Fruit fly (Drosophila melanogaster) whole organism, prepupa: ENCODE measurements around the gene CG5568.

Experiments used
- CG11294 ChIP-seq: fragments of 200-800 bp; sonication (Bioruptor generic); IDR thresholded peaks from 2 replicates; pipeline ENCODE4 v1.3.6; 2022; ENCODE audit warnings: missing biosample characterization, missing genetic modification characterization
- Sox102F ChIP-seq: fragments of 200-800 bp; sonication (Bioruptor generic); optimal IDR thresholded peaks from 2 replicates; lab custom pipeline; 2016; ENCODE audit warnings: missing biosample characterization, mild to moderate bottlenecking, missing genetic modification characterization

dm6 chr3L:5921216-5921615 lies 49.9 kb downstream of the CG5568 start, which contains the start of gene PXo:
- no peak for TF ChIP-seq Sox102F (GFP tag; lab: Kevin White, UChicago)
- no peak for TF ChIP-seq CG11294 (GFP tag; lab: Robert Waterston, UW)
